Worm (Caenorhabditis elegans): ENCODE data around the gene ZC262.2.

- no peak for TF ChIP-seq ceh-48 (tag; optimal IDR thresholded peaks at IDR 0.05)
- TF ChIP-seq dve-1 (tag; optimal IDR thresholded peaks at IDR 0.05), result no peak
- no peak for TF ChIP-seq npax-4 (tag; optimal IDR thresholded peaks at IDR 0.05)
- no peak for TF ChIP-seq pqm-1 (tag; optimal IDR thresholded peaks at IDR 0.05)
- TF ChIP-seq fkh-10 (GFP tag; optimal IDR thresholded peaks at IDR 0.05), result no peak
- TF ChIP-seq ceh-6 (GFP tag; optimal IDR thresholded peaks at IDR 0.05), result no peak
- no peak for TF ChIP-seq ceh-19 (GFP tag; optimal IDR thresholded peaks at IDR 0.05)
- no peak for TF ChIP-seq hlh-6 (tag; optimal IDR thresholded peaks at IDR 0.05)
- no peak for TF ChIP-seq pros-1 (tag; optimal IDR thresholded peaks at IDR 0.05)
- no peak for TF ChIP-seq tbx-2 (tag; optimal IDR thresholded peaks at IDR 0.05)
Observed at ce11 chrIII:8299734-8300133, 32.1 kb upstream of the ZC262.2 start.

Measured in whole organism, late embryonic.